Worm (Caenorhabditis elegans): ENCODE results near the gene lron-12.

DNA sequence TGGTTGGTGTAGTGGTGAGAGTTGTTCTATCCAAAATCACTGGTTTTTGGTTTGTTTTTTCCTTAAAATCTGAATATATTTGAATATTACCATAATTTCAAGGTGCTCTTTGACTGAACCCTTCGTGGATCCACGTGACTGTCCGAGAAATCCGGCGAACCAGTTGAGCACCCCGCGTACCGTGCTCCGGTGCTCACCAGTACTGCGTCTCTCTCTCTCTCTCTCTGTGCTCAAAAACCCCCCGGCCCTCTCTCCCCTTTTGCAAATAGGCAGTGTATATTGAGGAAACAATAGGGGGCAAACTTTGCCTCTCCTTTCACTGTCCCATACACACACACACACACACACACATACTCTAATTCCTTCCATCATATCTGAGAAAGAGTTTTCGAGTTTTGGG is 31.7 kb upstream of the lron-12 start:
- no peak for TF ChIP-seq zag-1 (tag; optimal IDR thresholded peaks at IDR 0.05)
- no peak for TF ChIP-seq nhr-11 (tag; optimal IDR thresholded peaks at IDR 0.05)
- TF ChIP-seq unc-62 (GFP tag; optimal IDR thresholded peaks at IDR 0.05): no peak
- no peak for TF ChIP-seq unc-55 (GFP tag; optimal IDR thresholded peaks at IDR 0.05)
- no peak for TF ChIP-seq sma-3 (GFP tag; optimal IDR thresholded peaks at IDR 0.05)
- TF ChIP-seq unc-39 (tag; optimal IDR thresholded peaks at IDR 0.05): no peak
- no peak for TF ChIP-seq nhr-25 (tag; optimal IDR thresholded peaks at IDR 0.05)
- no peak for TF ChIP-seq ztf-4 (tag; optimal IDR thresholded peaks at IDR 0.05)
- TF ChIP-seq nhr-77 (tag; optimal IDR thresholded peaks at IDR 0.05): no peak
- TF ChIP-seq R02D3.7 (tag; optimal IDR thresholded peaks at IDR 0.05): no peak
- no peak for TF ChIP-seq nhr-6 (tag; optimal IDR thresholded peaks at IDR 0.05)
- TF ChIP-seq mdl-1 (tag; optimal IDR thresholded peaks at IDR 0.05): no peak

All from whole organism, L2 larva.